Worm (Caenorhabditis elegans): ENCODE results near the gene tag-273.

- TF ChIP-seq elt-2 (tag; optimal IDR thresholded peaks at IDR 0.05) = no peak
- no peak for TF ChIP-seq ceh-82 (tag; optimal IDR thresholded peaks at IDR 0.05)
- no peak for TF ChIP-seq elt-3 (tag; optimal IDR thresholded peaks at IDR 0.05)
- no peak for TF ChIP-seq C16A3.4 (tag; optimal IDR thresholded peaks at IDR 0.05)
- no peak for TF ChIP-seq unc-130 (tag; optimal IDR thresholded peaks at IDR 0.05)
- no peak for TF ChIP-seq fkh-4 (tag; optimal IDR thresholded peaks at IDR 0.05; ENCODE audit: borderline replicate concordance)
- TF ChIP-seq ets-5 (GFP tag; IDR thresholded peaks at IDR 0.05) = no peak
- no peak for TF ChIP-seq pqm-1 (tag; optimal IDR thresholded peaks at IDR 0.05)
- TF ChIP-seq sox-4 (tag; optimal IDR thresholded peaks at IDR 0.05) = no peak
- TF ChIP-seq mep-1 (tag; optimal IDR thresholded peaks at IDR 0.05) = no peak
These were observed 1.1 kb upstream of the tag-273 start for ce11 chrIV:14506042-14506441.
